Worm (Caenorhabditis elegans) whole organism, midembryonic: ENCODE data around the gene erfa-3.

Experiments
- cog-1 ChIP-seq: sonication (generic microtip); optimal IDR thresholded peaks from 2 replicates; lab custom pipeline; 2016; ENCODE audit warnings: missing genetic modification characterization, missing compliant biosample characterization
- klf-2 ChIP-seq: fragments of 200-800 bp; sonication (Bioruptor generic); conservative IDR thresholded peaks from 2 replicates; pipeline ENCODE4 v1.3.6; 2022; ENCODE audit warnings: missing genetic modification reagents, missing genetic modification characterization, missing compliant biosample characterization
- ref-1 ChIP-seq: fragments of 200-800 bp; sonication (Bioruptor generic); conservative IDR thresholded peaks from 2 replicates; pipeline ENCODE4 v1.3.6; 2022; ENCODE audit warnings: missing genetic modification reagents, missing genetic modification characterization, missing compliant biosample characterization
- tab-1 ChIP-seq: fragments of 200-800 bp; sonication (Bioruptor generic); IDR thresholded peaks from 2 replicates; pipeline ENCODE4 v1.3.6; 2022; ENCODE audit warnings: missing genetic modification characterization, missing compliant biosample characterization
- ztf-23 ChIP-seq: fragments of 200-800 bp; sonication (Bioruptor generic); IDR thresholded peaks from 2 replicates; pipeline ENCODE4 v1.3.6; 2022; ENCODE audit warnings: missing genetic modification reagents, missing genetic modification characterization, missing compliant biosample characterization

- TF ChIP-seq ref-1 (no peak), cog-1 (tag; lab: Kevin White, UChicago) (no peak), klf-2 (GFP tag; lab: Robert Waterston, UW) (no peak), tab-1 (GFP tag; lab: Robert Waterston, UW) (no peak), ztf-23 (GFP tag; lab: Robert Waterston, UW) (no peak)
Measured at ce11 chrV:11131801-11132200, 18.9 kb upstream of the erfa-3 start.
